Worm (Caenorhabditis elegans) whole organism, L3 larva: ENCODE results near the gene Y38C1BA.1.

ENCODE experiments used
- R02D3.7 ChIP-seq: fragments of 150-350 bp; optimal IDR thresholded peaks from 2 replicates; lab custom pipeline; 2014; ENCODE audit warnings: missing biosample characterization, missing genetic modification characterization
- ZK546.5 ChIP-seq: sonication (generic microtip); optimal IDR thresholded peaks from 2 replicates; lab custom pipeline; 2017; ENCODE audit warnings: missing biosample characterization, missing genetic modification characterization
- aly-2 ChIP-seq: fragments of 150-350 bp; optimal IDR thresholded peaks from 2 replicates; lab custom pipeline; 2014; ENCODE audit warnings: missing biosample characterization, missing genetic modification characterization
- ama-1 ChIP-seq: fragments of 150-350 bp; optimal IDR thresholded peaks from 2 replicates; lab custom pipeline; 2018
- ceh-16 ChIP-seq: sonication (generic microtip); optimal IDR thresholded peaks from 2 replicates; lab custom pipeline; 2017; ENCODE audit warnings: missing biosample characterization, missing genetic modification characterization
- ceh-28 ChIP-seq: fragments of 150-350 bp; optimal IDR thresholded peaks from 2 replicates; lab custom pipeline; 2014; ENCODE audit warnings: missing biosample characterization, missing genetic modification reagents, missing genetic modification characterization
- ceh-82 ChIP-seq: fragments of 150-350 bp; optimal IDR thresholded peaks from 2 replicates; lab custom pipeline; 2014; ENCODE audit warnings: missing biosample characterization, missing genetic modification characterization
- ceh-9 ChIP-seq: sonication (generic microtip); optimal IDR thresholded peaks from 2 replicates; lab custom pipeline; 2018; ENCODE audit warnings: missing biosample characterization, missing genetic modification characterization
- daf-12 ChIP-seq: fragments of 150-350 bp; optimal IDR thresholded peaks from 2 replicates; lab custom pipeline; 2014; ENCODE audit warnings: missing biosample characterization, missing genetic modification reagents, missing genetic modification characterization
- egl-5 ChIP-seq: fragments of 150-350 bp; optimal IDR thresholded peaks from 2 replicates; lab custom pipeline; 2017; ENCODE audit warnings: missing biosample characterization, missing genetic modification reagents, missing genetic modification characterization, inconsistent platforms
- elt-1 ChIP-seq: fragments of 150-350 bp; optimal IDR thresholded peaks from 2 replicates; lab custom pipeline; 2014; ENCODE audit warnings: missing biosample characterization, missing genetic modification characterization
- elt-2 ChIP-seq: sonication (generic microtip); optimal IDR thresholded peaks from 2 replicates; lab custom pipeline; 2016; ENCODE audit warnings: missing genetic modification reagents, mild to moderate bottlenecking, missing genetic modification characterization, missing compliant biosample characterization
- eor-1 ChIP-seq, 2 experiments: fragments of 150-350 bp; optimal IDR thresholded peaks; 2 replicates each; lab custom pipeline; 2014 to 2018; ENCODE audit warnings: missing biosample characterization in 2 of 2, missing genetic modification characterization in 2 of 2
- fkh-10 ChIP-seq: sonication (generic microtip); optimal IDR thresholded peaks from 2 replicates; lab custom pipeline; 2017; ENCODE audit warnings: missing biosample characterization, missing genetic modification reagents, missing genetic modification characterization
- fkh-2 ChIP-seq: fragments of 150-350 bp; optimal IDR thresholded peaks from 2 replicates; lab custom pipeline; 2014; ENCODE audit warnings: missing biosample characterization, missing genetic modification reagents, missing genetic modification characterization
- fos-1 ChIP-seq: fragments of 150-350 bp; optimal IDR thresholded peaks from 2 replicates; lab custom pipeline; 2014; ENCODE audit warnings: missing biosample characterization, missing genetic modification characterization
- hmg-11 ChIP-seq: sonication (generic microtip); optimal IDR thresholded peaks from 2 replicates; lab custom pipeline; 2016; ENCODE audit warnings: missing genetic modification characterization, missing compliant biosample characterization
- jun-1 ChIP-seq: fragments of 150-350 bp; optimal IDR thresholded peaks from 2 replicates; lab custom pipeline; 2014; ENCODE audit warnings: missing biosample characterization, missing genetic modification reagents, missing genetic modification characterization
- lin-15B ChIP-seq: fragments of 150-350 bp; optimal IDR thresholded peaks from 2 replicates; lab custom pipeline; 2014; ENCODE audit warnings: missing biosample characterization, missing genetic modification characterization
- lin-39 ChIP-seq: fragments of 150-350 bp; optimal IDR thresholded peaks from 2 replicates; lab custom pipeline; 2018; ENCODE audit warnings: missing biosample characterization, missing genetic modification reagents, missing genetic modification characterization
- lsy-12 ChIP-seq: sonication (generic microtip); optimal IDR thresholded peaks from 2 replicates; lab custom pipeline; 2016; ENCODE audit warnings: mild to moderate bottlenecking, missing genetic modification characterization, missing compliant biosample characterization
- mdl-1 ChIP-seq: fragments of 150-350 bp; optimal IDR thresholded peaks from 2 replicates; lab custom pipeline; 2014; ENCODE audit warnings: missing biosample characterization, missing genetic modification characterization
- mml-1 ChIP-seq: fragments of 150-350 bp; sonication (generic microtip); optimal IDR thresholded peaks from 3 replicates; lab custom pipeline; 2014; ENCODE audit warnings: missing biosample characterization, missing genetic modification characterization
- nfya-1 ChIP-seq: sonication (generic microtip); optimal IDR thresholded peaks from 2 replicates; lab custom pipeline; 2017; ENCODE audit warnings: missing genetic modification characterization, mild to moderate bottlenecking, missing compliant biosample characterization, antibody characterized with exemption, moderate library complexity; ENCODE audit not compliant: insufficient read depth
- nhr-11 ChIP-seq: fragments of 150-350 bp; optimal IDR thresholded peaks from 2 replicates; lab custom pipeline; 2014; ENCODE audit warnings: missing biosample characterization, missing genetic modification characterization
- nhr-12 ChIP-seq: fragments of 150-350 bp; optimal IDR thresholded peaks from 2 replicates; lab custom pipeline; 2014; ENCODE audit warnings: missing biosample characterization, missing genetic modification characterization
- nhr-23 ChIP-seq: fragments of 150-350 bp; optimal IDR thresholded peaks from 2 replicates; lab custom pipeline; 2014; ENCODE audit warnings: missing biosample characterization, missing genetic modification reagents, missing genetic modification characterization
- nhr-237 ChIP-seq: fragments of 150-350 bp; optimal IDR thresholded peaks from 2 replicates; lab custom pipeline; 2014; ENCODE audit warnings: missing biosample characterization, missing genetic modification characterization
- nhr-25 ChIP-seq: sonication (generic microtip); optimal IDR thresholded peaks from 2 replicates; lab custom pipeline; 2017; ENCODE audit warnings: missing biosample characterization, missing genetic modification characterization
- nhr-28 ChIP-seq: fragments of 150-350 bp; optimal IDR thresholded peaks from 2 replicates; lab custom pipeline; 2014; ENCODE audit warnings: missing biosample characterization, missing genetic modification characterization
- nhr-43 ChIP-seq: sonication (generic microtip); optimal IDR thresholded peaks from 2 replicates; lab custom pipeline; 2016; ENCODE audit warnings: mild to moderate bottlenecking, missing genetic modification characterization, missing compliant biosample characterization; ENCODE audit not compliant: poor library complexity, severe bottlenecking
- nhr-76 ChIP-seq: fragments of 150-350 bp; sonication (generic microtip); optimal IDR thresholded peaks from 5 replicates; lab custom pipeline; 2014; ENCODE audit warnings: missing biosample characterization, missing genetic modification characterization
- nhr-77 ChIP-seq: fragments of 150-350 bp; optimal IDR thresholded peaks from 2 replicates; lab custom pipeline; 2014; ENCODE audit warnings: missing biosample characterization, missing genetic modification characterization
- pha-4 ChIP-seq: fragments of 150-350 bp; optimal IDR thresholded peaks from 2 replicates; lab custom pipeline; 2014; ENCODE audit warnings: missing biosample characterization, missing genetic modification reagents, missing genetic modification characterization
- pqm-1 ChIP-seq: fragments of 150-350 bp; optimal IDR thresholded peaks from 2 replicates; lab custom pipeline; 2017; ENCODE audit warnings: missing biosample characterization, missing genetic modification characterization, inconsistent platforms
- sea-2 ChIP-seq: fragments of 150-350 bp; sonication (generic microtip); optimal IDR thresholded peaks from 4 replicates; lab custom pipeline; 2014; ENCODE audit warnings: missing biosample characterization, missing genetic modification reagents, missing genetic modification characterization
- skn-1 ChIP-seq: fragments of 150-350 bp; optimal IDR thresholded peaks from 2 replicates; lab custom pipeline; 2014; ENCODE audit warnings: missing biosample characterization, missing genetic modification characterization
- snpc-4 ChIP-seq: fragments of 150-350 bp; optimal IDR thresholded peaks from 2 replicates; lab custom pipeline; 2014; ENCODE audit warnings: missing biosample characterization, missing genetic modification characterization
- tbx-2 ChIP-seq: sonication (generic microtip); optimal IDR thresholded peaks from 2 replicates; lab custom pipeline; 2016; ENCODE audit warnings: mild to moderate bottlenecking, missing genetic modification characterization, missing compliant biosample characterization
- unc-39 ChIP-seq: sonication (generic microtip); optimal IDR thresholded peaks from 4 replicates; lab custom pipeline; 2017; ENCODE audit warnings: missing biosample characterization, missing genetic modification characterization
- unc-62 ChIP-seq: fragments of 150-350 bp; sonication (generic microtip); optimal IDR thresholded peaks from 4 replicates; lab custom pipeline; 2014; ENCODE audit warnings: missing biosample characterization, missing genetic modification reagents, missing genetic modification characterization
- zag-1 ChIP-seq: fragments of 150-350 bp; optimal IDR thresholded peaks from 2 replicates; lab custom pipeline; 2014; ENCODE audit warnings: missing biosample characterization, missing genetic modification characterization
- ztf-11 ChIP-seq: fragments of 150-350 bp; optimal IDR thresholded peaks from 2 replicates; lab custom pipeline; 2014; ENCODE audit warnings: missing biosample characterization, missing genetic modification characterization

Y38C1BA.1 gene

DNA sequence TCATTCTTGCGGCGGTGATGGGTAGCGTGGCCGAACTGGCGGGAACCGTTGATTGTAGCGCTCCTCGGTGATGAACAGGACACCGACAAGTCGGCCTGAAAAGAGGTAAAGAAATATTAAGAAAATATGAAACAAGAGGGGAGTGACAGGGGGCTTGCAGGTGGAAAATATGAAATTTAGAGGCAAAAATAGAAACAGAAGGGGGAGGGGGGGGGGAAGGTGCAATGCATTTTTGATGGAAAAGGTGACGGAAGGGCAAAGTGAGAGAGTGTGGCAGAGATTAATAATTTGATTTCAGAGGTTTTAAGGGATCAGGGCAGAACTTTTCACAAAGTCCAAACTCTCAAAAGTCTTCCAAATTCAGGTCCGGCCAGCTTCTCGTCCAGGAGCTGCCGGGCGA is 22.2 kb downstream of the Y38C1BA.1 start, which contains the start of gene frpr-19:
Gene frpr-19 (minus strand): TSS at position 101 of the 400 bp plus-strand sequence.
- TF ChIP-seq nhr-43 (tag; lab: Kevin White, UChicago), result no peak
- TF ChIP-seq nfya-1 (tag; lab: Kevin White, UChicago), result no peak
- no peak for TF ChIP-seq elt-1 (tag; lab: Kevin White, UChicago)
- TF ChIP-seq nhr-77, result no peak

DNA sequence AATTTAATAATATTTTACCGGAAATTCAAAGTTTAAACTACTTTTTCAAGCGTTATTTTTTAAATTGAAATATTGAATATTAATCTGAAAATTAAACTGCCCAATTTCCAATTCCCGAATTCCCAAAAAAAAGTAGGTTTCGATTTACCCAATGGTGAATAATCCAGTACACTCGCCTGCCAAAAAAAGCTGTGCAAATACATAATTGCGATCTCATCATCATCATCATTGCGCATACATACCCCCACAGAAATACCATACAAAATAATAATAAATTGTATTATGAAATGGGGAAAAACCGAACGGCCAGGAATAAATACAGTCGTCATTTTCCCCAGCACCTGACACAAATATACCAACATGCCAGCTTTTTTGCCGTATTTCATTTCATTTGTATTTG is 31.9 kb downstream of the Y38C1BA.1 start, which contains the start of gene Y41D4A.1:
Gene Y41D4A.1 (plus strand): TSS at position 301 of the 400 bp plus-strand sequence.
- TF ChIP-seq hmg-11 (tag; lab: Kevin White, UChicago) (no peak), lsy-12 (tag; lab: Kevin White, UChicago) (no peak), fkh-2 (tag; lab: Kevin White, UChicago) (no peak), nhr-23 (tag; lab: Kevin White, UChicago) (no peak), nhr-11 (no peak), tbx-2 (tag; lab: Kevin White, UChicago) (no peak), aly-2 (tag; lab: Kevin White, UChicago) (no peak), nhr-76 (tag; lab: Kevin White, UChicago) (no peak), mml-1 (tag; lab: Kevin White, UChicago) (no peak), eor-1 (tag; optimal IDR thresholded peaks at IDR 0.05; lab: Kevin White, UChicago) (no peak), nhr-28 (tag; lab: Kevin White, UChicago) (no peak), ceh-16 (no peak), pqm-1 (tag; lab: Kevin White, UChicago) (no peak), snpc-4 (tag; lab: Kevin White, UChicago) (no peak), ceh-28 (tag; lab: Kevin White, UChicago) (no peak), elt-1 (tag; lab: Kevin White, UChicago) (no peak), nhr-12 (no peak), pha-4 (no peak)

DNA sequence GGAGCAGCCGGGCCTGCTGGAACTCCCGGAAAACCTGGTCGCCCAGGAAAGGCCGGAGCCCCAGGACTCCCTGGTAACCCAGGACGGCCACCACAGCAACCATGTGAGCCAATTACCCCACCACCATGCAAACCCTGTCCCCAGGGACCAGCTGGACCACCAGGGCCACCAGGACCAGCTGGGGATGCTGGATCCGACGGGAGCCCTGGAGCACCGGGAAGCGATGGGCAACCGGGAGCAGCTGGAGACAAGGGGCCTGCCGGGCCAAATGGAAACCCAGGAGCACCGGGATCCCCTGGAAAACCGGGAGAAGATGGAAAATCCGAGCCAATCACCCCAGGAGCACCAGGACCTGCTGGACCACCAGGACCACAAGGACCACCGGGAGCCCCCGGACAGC is 34.7 kb downstream of the Y38C1BA.1 start:
- no peak for TF ChIP-seq elt-2
- TF ChIP-seq zag-1, result no peak
- TF ChIP-seq unc-39, result no peak
- TF ChIP-seq R02D3.7 (tag; lab: Kevin White, UChicago), result no peak
- no peak for TF ChIP-seq nhr-237 (tag; lab: Kevin White, UChicago)
- TF ChIP-seq eor-1 (tag; optimal IDR thresholded peaks at IDR 0.05; lab: Kevin White, UChicago), result no peak
- no peak for TF ChIP-seq nhr-12
- TF ChIP-seq ztf-11, result no peak
- no peak for TF ChIP-seq ceh-82 (tag; lab: Kevin White, UChicago)
- no peak for TF ChIP-seq aly-2 (tag; lab: Kevin White, UChicago)
- TF ChIP-seq pha-4, result no peak

DNA sequence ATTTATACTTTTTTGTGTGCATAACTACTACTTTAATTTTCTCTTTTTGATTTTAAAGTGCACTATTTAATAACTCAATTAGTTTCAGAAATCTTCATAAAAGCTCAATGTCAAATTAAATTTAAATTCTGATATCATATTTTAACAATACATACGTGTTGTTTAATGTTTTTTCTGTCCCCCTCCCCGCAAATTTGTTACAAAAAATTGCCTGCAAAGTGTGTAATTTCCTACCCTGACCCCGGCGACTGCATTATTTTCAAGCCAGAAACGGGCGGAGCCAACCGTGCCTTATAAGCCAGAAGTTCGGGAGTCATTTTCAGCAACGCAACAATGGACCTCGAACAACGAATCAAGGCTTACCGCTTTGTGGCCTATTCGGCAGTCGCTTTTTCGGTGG is 35.5 kb downstream of the Y38C1BA.1 start, which contains the start of gene col-108:
Gene col-108 (plus strand): TSS at position 301 of the 400 bp plus-strand sequence.
- TF ChIP-seq aly-2 (tag; lab: Kevin White, UChicago) (no peak), sea-2 (GFP tag; lab: Kevin White, UChicago) (no peak)

DNA sequence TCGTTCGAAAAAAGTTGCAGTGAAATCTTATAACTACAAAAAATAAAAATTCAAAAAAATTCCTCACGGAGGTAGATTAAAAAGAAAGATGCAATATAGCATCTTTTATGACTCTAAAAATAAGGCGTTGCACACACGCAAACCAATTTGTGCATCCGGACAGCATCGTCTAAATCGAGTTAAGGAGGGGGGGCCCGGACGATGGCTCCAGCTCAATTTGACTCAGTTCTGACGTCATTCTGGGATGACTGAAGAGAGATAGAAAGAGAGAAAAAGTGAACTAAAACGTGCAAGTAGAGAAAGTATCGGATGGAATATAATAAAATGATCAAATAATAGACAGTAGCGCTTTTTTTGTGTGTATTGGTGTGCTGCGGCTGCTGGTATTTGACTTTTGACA is 37.8 kb downstream of the Y38C1BA.1 start:
- no peak for TF ChIP-seq ama-1 (lab: Kevin White, UChicago)
- no peak for TF ChIP-seq tbx-2 (tag; lab: Kevin White, UChicago)
- TF ChIP-seq ceh-82 (tag; lab: Kevin White, UChicago), result no peak
- no peak for TF ChIP-seq hmg-11 (tag; lab: Kevin White, UChicago)
- TF ChIP-seq ZK546.5 (tag; lab: Kevin White, UChicago), result no peak
- TF ChIP-seq unc-62 (GFP tag; lab: Kevin White, UChicago), result no peak
- no peak for TF ChIP-seq daf-12 (tag; lab: Kevin White, UChicago)
- no peak for TF ChIP-seq ceh-16
- TF ChIP-seq unc-39, result no peak
- TF ChIP-seq fkh-2 (tag; lab: Kevin White, UChicago), result no peak
- no peak for TF ChIP-seq lsy-12 (tag; lab: Kevin White, UChicago)
- TF ChIP-seq jun-1 (tag; lab: Kevin White, UChicago), result no peak
- TF ChIP-seq nhr-28 (tag; lab: Kevin White, UChicago), result no peak
- TF ChIP-seq ztf-11, result no peak
- TF ChIP-seq pqm-1 (tag; lab: Kevin White, UChicago), result no peak
- TF ChIP-seq nhr-237 (tag; lab: Kevin White, UChicago), result no peak
- no peak for TF ChIP-seq nhr-76 (tag; lab: Kevin White, UChicago)
- no peak for TF ChIP-seq aly-2 (tag; lab: Kevin White, UChicago)
- TF ChIP-seq pha-4, result peak; percentile 16
- no peak for TF ChIP-seq elt-2
- no peak for TF ChIP-seq snpc-4 (tag; lab: Kevin White, UChicago)
- no peak for TF ChIP-seq mdl-1
- no peak for TF ChIP-seq elt-1 (tag; lab: Kevin White, UChicago)
- TF ChIP-seq lin-15B (tag; lab: Kevin White, UChicago), result peak; percentile 14
- TF ChIP-seq lin-39 (tag; lab: Kevin White, UChicago), result peak; percentile 10
- no peak for TF ChIP-seq nhr-25 (tag; lab: Kevin White, UChicago)
- peak; percentile 67 for TF ChIP-seq fkh-10
- TF ChIP-seq fos-1 (tag; lab: Kevin White, UChicago), result no peak
- no peak for TF ChIP-seq nhr-43 (tag; lab: Kevin White, UChicago)
- TF ChIP-seq zag-1, result no peak
- TF ChIP-seq skn-1 (tag; lab: Kevin White, UChicago), result no peak
- TF ChIP-seq nhr-23 (tag; lab: Kevin White, UChicago), result no peak
- TF ChIP-seq egl-5 (tag; lab: Kevin White, UChicago), result no peak
- TF ChIP-seq nfya-1 (tag; lab: Kevin White, UChicago), result peak; percentile 52
- TF ChIP-seq ceh-9, result no peak
